Worm (Caenorhabditis elegans): ENCODE results near the gene T01H3.5.

The T01H3.5 gene

DNA sequence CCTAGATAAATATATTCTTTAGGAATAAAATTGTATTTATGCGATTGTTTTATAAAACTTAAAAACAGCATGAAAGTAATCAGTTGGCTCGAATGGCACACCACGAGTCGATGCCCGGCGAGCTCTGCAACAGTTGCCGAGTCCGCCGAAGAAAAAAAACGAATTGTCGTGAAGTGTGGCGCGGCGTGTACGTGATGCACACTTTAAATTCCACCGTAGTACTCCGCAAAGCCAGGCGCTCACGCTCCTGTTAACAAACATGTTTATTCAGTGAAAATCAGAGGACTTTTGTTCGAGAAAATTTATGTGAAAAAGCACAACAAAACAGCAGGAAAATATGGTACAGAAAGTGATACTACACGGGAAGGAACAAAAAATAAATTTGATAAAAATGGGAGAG is 8.8 kb upstream of the T01H3.5 start (continued):
- TF ChIP-seq unc-30 (tag; optimal IDR thresholded peaks at IDR 0.05) (no peak), ceh-88 (GFP tag; IDR thresholded peaks at IDR 0.05) (no peak), unc-86 (tag; optimal IDR thresholded peaks at IDR 0.05) (no peak), C16A3.4 (tag; optimal IDR thresholded peaks at IDR 0.05) (peak; percentile 76), egl-27 (tag; optimal IDR thresholded peaks at IDR 0.05) (no peak), jun-1 (tag; optimal IDR thresholded peaks at IDR 0.05) (no peak), pag-3 (tag; optimal IDR thresholded peaks at IDR 0.05; ENCODE audit: borderline replicate concordance, insufficient read depth) (peak; percentile 87), vab-15 (tag; optimal IDR thresholded peaks at IDR 0.05) (peak; percentile 16), irx-1 (tag; optimal IDR thresholded peaks at IDR 0.05) (no peak), efl-1 (optimal IDR thresholded peaks at IDR 0.05) (peak; percentile 61 to 72), efl-1 (GFP tag; optimal IDR thresholded peaks at IDR 0.05 in 1 of 2) (peak; percentile 61 to 94), F16B12.6 (tag; optimal IDR thresholded peaks at IDR 0.05) (peak; percentile 91), ces-1 (GFP tag; optimal IDR thresholded peaks at IDR 0.05) (no peak), fos-1 (tag; optimal IDR thresholded peaks at IDR 0.05) (no peak), pqm-1 (tag; optimal IDR thresholded peaks at IDR 0.05) (no peak), dsc-1 (tag; optimal IDR thresholded peaks at IDR 0.05) (no peak), hlh-4 (tag; optimal IDR thresholded peaks at IDR 0.05) (no peak), nhr-85 (tag) (peak; percentile 14), isw-1 (GFP tag; IDR thresholded peaks at IDR 0.05) (peak; percentile 8), sptf-1 (tag; optimal IDR thresholded peaks at IDR 0.05) (no peak), nhr-71 (tag; optimal IDR thresholded peaks at IDR 0.05) (peak; percentile 54), tlp-1 (tag; optimal IDR thresholded peaks at IDR 0.05) (no peak), ceh-8 (GFP tag; optimal IDR thresholded peaks at IDR 0.05) (no peak), ceh-90 (tag; optimal IDR thresholded peaks at IDR 0.05) (no peak), pax-3 (tag; optimal IDR thresholded peaks at IDR 0.05) (no peak), hpl-2 (GFP tag; optimal IDR thresholded peaks at IDR 0.05) (no peak), nhr-47 (tag; optimal IDR thresholded peaks at IDR 0.05) (peak; percentile 30), aly-2 (tag; optimal IDR thresholded peaks at IDR 0.05) (no peak), fkh-10 (GFP tag; optimal IDR thresholded peaks at IDR 0.05) (no peak), mdl-1 (tag; optimal IDR thresholded peaks at IDR 0.05) (peak in 1 of 2 experiments; percentile 15), lin-15B (tag; optimal IDR thresholded peaks at IDR 0.05) (peak; percentile 44), efl-3 (GFP tag; optimal IDR thresholded peaks at IDR 0.05) (no peak), xbp-1 (tag; optimal IDR thresholded peaks at IDR 0.05) (peak; percentile 35), nhr-28 (tag; optimal IDR thresholded peaks at IDR 0.05) (no peak), lsy-2 (tag; optimal IDR thresholded peaks at IDR 0.05) (peak; percentile 90 to 98), nhr-11 (tag; optimal IDR thresholded peaks at IDR 0.05) (no peak), mef-2 (tag; optimal IDR thresholded peaks at IDR 0.05) (no peak), elt-2 (tag; optimal IDR thresholded peaks at IDR 0.05) (no peak), nhr-12 (tag; optimal IDR thresholded peaks at IDR 0.05) (no peak), fkh-8 (tag; optimal IDR thresholded peaks at IDR 0.05) (peak; percentile 35), ztf-11 (tag; optimal IDR thresholded peaks at IDR 0.05) (no peak), nhr-84 (tag; optimal IDR thresholded peaks at IDR 0.05) (no peak), mab-9 (GFP tag; IDR thresholded peaks at IDR 0.05) (no peak), mep-1 (tag; optimal IDR thresholded peaks at IDR 0.05) (peak; percentile 47), rnt-1 (tag; optimal IDR thresholded peaks at IDR 0.05) (peak; percentile 48), snu-23 (GFP tag; optimal IDR thresholded peaks at IDR 0.05) (peak; percentile 70), lin-13 (GFP tag; optimal IDR thresholded peaks at IDR 0.05) (peak; percentile 17), ztf-4 (tag; optimal IDR thresholded peaks at IDR 0.05) (no peak), ceh-63 (GFP tag; optimal IDR thresholded peaks at IDR 0.05) (no peak), ets-5 (GFP tag; IDR thresholded peaks at IDR 0.05) (no peak), hlh-17 (GFP tag; optimal IDR thresholded peaks at IDR 0.05; ENCODE audit: borderline replicate concordance) (no peak), dpl-1 (GFP tag; optimal IDR thresholded peaks at IDR 0.05) (peak; percentile 19 to 68 (median 59)), fkh-4 (tag; optimal IDR thresholded peaks at IDR 0.05; ENCODE audit: borderline replicate concordance) (no peak), lin-35 (GFP tag; optimal IDR thresholded peaks at IDR 0.05) (peak; percentile 65 to 81)

All from whole organism, L1 larva.